Fruit fly (Drosophila melanogaster) whole organism, embryonic: ENCODE results near the gene SsRbeta.

Source experiments
- ATbp ChIP-seq: fragments of 200-800 bp; sonication (Bioruptor generic); optimal IDR thresholded peaks from 2 replicates; lab custom pipeline; 2017; ENCODE audit warnings: missing biosample characterization, mild to moderate bottlenecking, missing genetic modification characterization, missing genetic modification reagents
- Bteb2 ChIP-seq: fragments of 200-800 bp; sonication (Bioruptor generic); optimal IDR thresholded peaks from 2 replicates; lab custom pipeline; 2016; ENCODE audit warnings: missing biosample characterization, missing genetic modification characterization
- CG10209 ChIP-seq: fragments of 200-800 bp; sonication (Bioruptor generic); optimal IDR thresholded peaks from 3 replicates; lab custom pipeline; 2017; ENCODE audit warnings: missing biosample characterization, mild to moderate bottlenecking, missing genetic modification characterization, missing genetic modification reagents
- CG10366 ChIP-seq: fragments of 200-800 bp; sonication (Bioruptor generic); IDR thresholded peaks from 2 replicates; pipeline ENCODE4 v1.3.6; 2022; ENCODE audit warnings: missing biosample characterization, missing genetic modification characterization
- CG10565 ChIP-seq: fragments of 200-800 bp; sonication (Bioruptor generic); optimal IDR thresholded peaks from 3 replicates; lab custom pipeline; 2016; ENCODE audit warnings: missing biosample characterization, mild to moderate bottlenecking, missing genetic modification characterization
- CG10654 ChIP-seq: fragments of 200-800 bp; sonication (Bioruptor generic); optimal IDR thresholded peaks from 2 replicates; lab custom pipeline; 2016; ENCODE audit warnings: missing biosample characterization, missing genetic modification characterization
- CG12236 ChIP-seq: fragments of 200-800 bp; sonication (Bioruptor generic); optimal IDR thresholded peaks from 2 replicates; lab custom pipeline; 2016; ENCODE audit warnings: missing biosample characterization, missing genetic modification characterization
- CG13894 ChIP-seq: fragments of 200-800 bp; sonication (Bioruptor generic); optimal IDR thresholded peaks from 3 replicates; lab custom pipeline; 2018; ENCODE audit warnings: missing biosample characterization, mild to moderate bottlenecking, missing genetic modification characterization, moderate library complexity
- CG16779 ChIP-seq: fragments of 200-800 bp; sonication (Bioruptor generic); IDR thresholded peaks from 2 replicates; pipeline ENCODE4 v1.3.6; 2022; ENCODE audit warnings: missing biosample characterization, missing genetic modification characterization
- CG2116 ChIP-seq: fragments of 200-800 bp; sonication (Bioruptor generic); optimal IDR thresholded peaks from 3 replicates; lab custom pipeline; 2018; ENCODE audit warnings: missing biosample characterization, mild to moderate bottlenecking, missing genetic modification characterization
- CG30403 ChIP-seq: fragments of 200-800 bp; sonication (Bioruptor generic); optimal IDR thresholded peaks from 3 replicates; lab custom pipeline; 2016; ENCODE audit warnings: missing biosample characterization, missing genetic modification characterization
- CG3065 ChIP-seq: fragments of 200-800 bp; sonication (Bioruptor generic); optimal IDR thresholded peaks from 2 replicates; lab custom pipeline; 2016; ENCODE audit warnings: missing biosample characterization, missing genetic modification characterization
- CG34376 ChIP-seq: fragments of 200-800 bp; sonication (Bioruptor generic); optimal IDR thresholded peaks from 2 replicates; lab custom pipeline; 2018; ENCODE audit warnings: missing biosample characterization, mild to moderate bottlenecking, missing genetic modification characterization
- CG3847 ChIP-seq: fragments of 200-800 bp; sonication (Bioruptor generic); IDR thresholded peaks from 2 replicates; pipeline ENCODE4 v1.3.6; 2022; ENCODE audit warnings: missing biosample characterization, missing genetic modification characterization
- CG6175 ChIP-seq: fragments of 200-800 bp; sonication (Bioruptor generic); IDR thresholded peaks from 3 replicates; pipeline ENCODE4 v1.3.6; 2022; ENCODE audit warnings: missing biosample characterization, missing genetic modification characterization
- CG7372 ChIP-seq: fragments of 200-800 bp; sonication (Bioruptor generic); IDR thresholded peaks from 2 replicates; pipeline ENCODE4 v1.3.6; 2022; ENCODE audit warnings: missing biosample characterization, missing genetic modification characterization
- CG7839 ChIP-seq: fragments of 200-800 bp; sonication (Bioruptor generic); optimal IDR thresholded peaks from 3 replicates; lab custom pipeline; 2018; ENCODE audit warnings: missing biosample characterization, mild to moderate bottlenecking, missing genetic modification characterization, moderate library complexity
- CG7987 ChIP-seq: fragments of 200-800 bp; sonication (Bioruptor generic); optimal IDR thresholded peaks from 2 replicates; lab custom pipeline; 2018; ENCODE audit warnings: missing biosample characterization, mild to moderate bottlenecking, missing genetic modification characterization, moderate library complexity
- CG8290 ChIP-seq, 3 experiments: fragments of 200-800 bp; sonication (Bioruptor generic); optimal IDR thresholded peaks; 2 replicates each; lab custom pipeline; 2016 to 2019; ENCODE audit warnings: missing biosample characterization in 3 of 3, missing genetic modification characterization in 3 of 3, mild to moderate bottlenecking in 2 of 3, moderate library complexity in 1 of 3
- CG8478 ChIP-seq: fragments of >200 bp; optimal IDR thresholded peaks from 2 replicates; lab custom pipeline; 2018
- CG9437 ChIP-seq: fragments of 200-800 bp; sonication (Bioruptor generic); optimal IDR thresholded peaks from 2 replicates; lab custom pipeline; 2018; ENCODE audit warnings: missing biosample characterization, mild to moderate bottlenecking, missing genetic modification characterization
- Drgx ChIP-seq: fragments of 200-800 bp; sonication (Bioruptor generic); IDR thresholded peaks from 2 replicates; pipeline ENCODE4 v1.3.6; 2022; ENCODE audit warnings: missing biosample characterization, missing genetic modification characterization
- Fer3 ChIP-seq: fragments of 200-800 bp; sonication (Bioruptor generic); optimal IDR thresholded peaks from 2 replicates; lab custom pipeline; 2018; ENCODE audit warnings: missing biosample characterization, mild to moderate bottlenecking, missing genetic modification characterization, moderate library complexity
- Gsc ChIP-seq: fragments of 200-800 bp; sonication (Bioruptor generic); IDR thresholded peaks from 2 replicates; pipeline ENCODE4 v1.3.6; 2022; ENCODE audit warnings: missing biosample characterization, missing genetic modification characterization
- Hmx ChIP-seq: fragments of 200-800 bp; sonication (Bioruptor generic); optimal IDR thresholded peaks from 2 replicates; lab custom pipeline; 2016; ENCODE audit warnings: missing biosample characterization, missing genetic modification characterization
- Hr39 ChIP-seq: fragments of >200 bp; optimal IDR thresholded peaks from 2 replicates; lab custom pipeline; 2017
- Med ChIP-seq: fragments of 200-800 bp; sonication (Bioruptor generic); peaks from one replicate; lab custom pipeline; 2016; ENCODE audit warnings: missing biosample characterization, missing genetic modification characterization, mild to moderate bottlenecking, inconsistent platforms, moderate library complexity
- Meics ChIP-seq: fragments of 200-800 bp; sonication (Bioruptor generic); optimal IDR thresholded peaks from 2 replicates; lab custom pipeline; 2017; ENCODE audit warnings: missing biosample characterization, mild to moderate bottlenecking, missing genetic modification characterization
- Oli ChIP-seq: fragments of 200-800 bp; sonication (Bioruptor generic); optimal IDR thresholded peaks from 2 replicates; lab custom pipeline; 2018; ENCODE audit warnings: missing biosample characterization, mild to moderate bottlenecking, missing genetic modification characterization, moderate library complexity
- PHDP ChIP-seq: fragments of 200-800 bp; sonication (Bioruptor generic); optimal IDR thresholded peaks from 3 replicates; lab custom pipeline; 2018; ENCODE audit warnings: missing biosample characterization, mild to moderate bottlenecking, missing genetic modification characterization, moderate library complexity
- Rfx ChIP-seq: fragments of 200-800 bp; sonication (Bioruptor generic); IDR thresholded peaks from 2 replicates; pipeline ENCODE4 v1.3.6; 2022; ENCODE audit warnings: missing biosample characterization, missing genetic modification characterization
- Sox100B ChIP-seq: fragments of 200-800 bp; sonication (Bioruptor generic); optimal IDR thresholded peaks from 3 replicates; lab custom pipeline; 2018; ENCODE audit warnings: missing biosample characterization, mild to moderate bottlenecking, missing genetic modification characterization
- ato ChIP-seq: fragments of 200-800 bp; sonication (Bioruptor generic); IDR thresholded peaks from 2 replicates; pipeline ENCODE4 v1.3.6; 2022; ENCODE audit warnings: missing biosample characterization, missing genetic modification characterization; ENCODE audit not compliant: partially characterized antibody
- cato ChIP-seq: fragments of 200-800 bp; sonication (Bioruptor generic); optimal IDR thresholded peaks from 2 replicates; lab custom pipeline; 2016; ENCODE audit warnings: missing biosample characterization, missing genetic modification characterization, borderline replicate concordance
- chinmo ChIP-seq: fragments of 200-800 bp; sonication (Bioruptor generic); IDR thresholded peaks from 4 replicates; pipeline ENCODE4 v1.3.6; 2022; ENCODE audit warnings: missing biosample characterization, missing genetic modification characterization; ENCODE audit not compliant: partially characterized antibody
- ems ChIP-seq: fragments of 200-800 bp; sonication (Bioruptor generic); optimal IDR thresholded peaks from 3 replicates; lab custom pipeline; 2016; ENCODE audit warnings: missing biosample characterization, missing genetic modification characterization
- exex ChIP-seq: fragments of 200-800 bp; sonication (Bioruptor generic); optimal IDR thresholded peaks from 4 replicates; lab custom pipeline; 2018; ENCODE audit warnings: missing biosample characterization, mild to moderate bottlenecking, missing genetic modification characterization, moderate library complexity
- klu ChIP-seq: fragments of 200-800 bp; sonication (Bioruptor generic); IDR thresholded peaks from 2 replicates; pipeline ENCODE4 v1.3.6; 2022; ENCODE audit warnings: missing biosample characterization, missing genetic modification characterization
- lilli ChIP-seq: fragments of 200-800 bp; sonication (Bioruptor generic); optimal IDR thresholded peaks from 3 replicates; lab custom pipeline; 2016; ENCODE audit warnings: missing biosample characterization, missing genetic modification characterization
- mam ChIP-seq: fragments of 200-800 bp; sonication (Bioruptor generic); optimal IDR thresholded peaks from 3 replicates; lab custom pipeline; 2016; ENCODE audit warnings: missing biosample characterization, missing genetic modification characterization
- nau ChIP-seq: fragments of 200-800 bp; sonication (Bioruptor generic); optimal IDR thresholded peaks from 3 replicates; lab custom pipeline; 2017; ENCODE audit warnings: missing biosample characterization, mild to moderate bottlenecking, missing genetic modification characterization, missing genetic modification reagents
- nerfin-2 ChIP-seq: fragments of 200-800 bp; sonication (Bioruptor generic); IDR thresholded peaks from 2 replicates; pipeline ENCODE4 v1.3.6; 2022; ENCODE audit warnings: missing biosample characterization, missing genetic modification characterization; ENCODE audit not compliant: partially characterized antibody
- nom ChIP-seq: fragments of 200-800 bp; sonication (Bioruptor generic); optimal IDR thresholded peaks from 2 replicates; lab custom pipeline; 2017; ENCODE audit warnings: missing biosample characterization, missing genetic modification characterization, mild to moderate bottlenecking, moderate library complexity, missing genetic modification reagents
- slou ChIP-seq: fragments of 200-800 bp; sonication (Bioruptor generic); optimal IDR thresholded peaks from 3 replicates; lab custom pipeline; 2016; ENCODE audit warnings: missing biosample characterization, missing genetic modification characterization
- sqz ChIP-seq: fragments of 200-800 bp; sonication (Bioruptor generic); optimal IDR thresholded peaks from 3 replicates; lab custom pipeline; 2018; ENCODE audit warnings: missing biosample characterization, mild to moderate bottlenecking, missing genetic modification characterization
- vvl ChIP-seq: fragments of 200-800 bp; sonication (Bioruptor generic); IDR thresholded peaks from 2 replicates; pipeline ENCODE4 v1.3.6; 2022; ENCODE audit warnings: missing biosample characterization, missing genetic modification characterization

SsRbeta gene

dm6 chr3L:16158322-16158721 lies 28.9 kb downstream of the SsRbeta start (continued):
- TF ChIP-seq CG7372 (GFP tag; lab: Robert Waterston, UW) (no peak), CG6175 (GFP tag; lab: Robert Waterston, UW) (peak; percentile 30; the same call in 1 of the 3 replicates), CG10366 (GFP tag; lab: Robert Waterston, UW) (no peak), CG16779 (GFP tag; lab: Robert Waterston, UW) (no peak), CG8478 (lab: Kevin White, UChicago) (no peak), klu (0 out of 2 replicates have a peak, but pooled peaks have one; percentile 13), nerfin-2 (peak; percentile 58), CG8290 (GFP tag; optimal IDR thresholded peaks at IDR 0.05; lab: Kevin White, UChicago) (no peak), CG8290 (tag; optimal IDR thresholded peaks at IDR 0.05; lab: Kevin White, UChicago) (peak in 1 of 2 experiments; percentile 33), ato (peak; percentile 44; the same call in 1 of the 2 replicates), Drgx (GFP tag; lab: Robert Waterston, UW) (peak; percentile 13; the same call in 1 of the 2 replicates), CG13894 (peak; percentile 29)

dm6 chr3L:16159161-16160072 lies 30.0 kb downstream of the SsRbeta start:
- TF ChIP-seq CG7987 (GFP tag; lab: Kevin White, UChicago) (peak; percentile 87), CG34376 (GFP tag; lab: Kevin White, UChicago) (peak; percentile 14), CG10209 (GFP tag; lab: Kevin White, UChicago) (no peak), Rfx (GFP tag; lab: Robert Waterston, UW) (0 out of 2 replicates have a peak, but pooled peaks have one; percentile 6), slou (GFP tag; lab: Kevin White, UChicago) (no peak), Med (GFP tag; lab: Kevin White, UChicago) (peak; percentile 33), exex (tag; lab: Kevin White, UChicago) (peak; percentile 25), sqz (peak; percentile 1), vvl (GFP tag; lab: Robert Waterston, UW) (0 out of 2 replicates have a peak, but pooled peaks have one; percentile 17), CG3065 (GFP tag; lab: Kevin White, UChicago) (no peak), nom (peak; percentile 63), chinmo (0 out of 4 replicates have a peak, but pooled peaks have one; percentile 13), CG13894 (peak; percentile 77)

dm6 chr3L:16160073-16160398 lies 30.6 kb downstream of the SsRbeta start:
- peak; percentile 18 for TF ChIP-seq Hmx
- TF ChIP-seq PHDP, result peak; percentile 49
- peak; percentile 35 for TF ChIP-seq CG30403 (GFP tag; lab: Kevin White, UChicago)
- TF ChIP-seq ato, result no peak
- TF ChIP-seq Sox100B (GFP tag; lab: Kevin White, UChicago), result no peak
- no peak for TF ChIP-seq CG10565
- peak; percentile 40 for TF ChIP-seq CG7839
- TF ChIP-seq mam (GFP tag; lab: Kevin White, UChicago), result peak; percentile 36
- peak; percentile 6 for TF ChIP-seq Fer3 (tag; lab: Kevin White, UChicago)
- TF ChIP-seq Oli (tag; lab: Kevin White, UChicago), result peak; percentile 30
- TF ChIP-seq Bteb2, result peak; percentile 22
- no peak for TF ChIP-seq ATbp
- no peak for TF ChIP-seq Hr39 (lab: Kevin White, UChicago)
- no peak for TF ChIP-seq ems
- no peak for TF ChIP-seq CG9437 (GFP tag; lab: Kevin White, UChicago)
- TF ChIP-seq Meics (GFP tag; lab: Kevin White, UChicago), result peak; percentile 34
- no peak for TF ChIP-seq nerfin-2
- TF ChIP-seq exex (tag; lab: Kevin White, UChicago), result peak; percentile 5
- TF ChIP-seq nau (GFP tag; lab: Kevin White, UChicago), result no peak
- no peak for TF ChIP-seq cato (GFP tag; lab: Kevin White, UChicago)
- peak; percentile 16 for TF ChIP-seq lilli (GFP tag; lab: Kevin White, UChicago)
- TF ChIP-seq Gsc (GFP tag; lab: Robert Waterston, UW), result no peak
- no peak for TF ChIP-seq CG10654 (GFP tag; lab: Kevin White, UChicago)
- TF ChIP-seq CG3847 (GFP tag; lab: Robert Waterston, UW), result no peak
- no peak for TF ChIP-seq CG2116 (GFP tag; lab: Kevin White, UChicago)
- TF ChIP-seq CG12236, result no peak
